4 worm cellular contexts compared by ENCODE assay signal in genomic region chrII:13461604-13462375, ce11.
TF ChIP-seq lines count a peak whose summit lies in the region.

No protein-coding gene starts in this region.

TF ChIP-seq in whole organism, L2 larva, 48 proteins besides CTCF, POLR2A, EP300 and RAD21 (continues in another document):
- TF ChIP-seq sma-3 (GFP tag; optimal IDR thresholded peaks at IDR 0.05; lab: Kevin White, UChicago) = peak; percentile 85
- TF ChIP-seq ceh-82 (tag; optimal IDR thresholded peaks at IDR 0.05; lab: Kevin White, UChicago) = no peak
- no peak for TF ChIP-seq nhr-11 (tag; optimal IDR thresholded peaks at IDR 0.05; lab: Kevin White, UChicago)
- peak; percentile 68 for TF ChIP-seq sem-4 (tag; optimal IDR thresholded peaks at IDR 0.05; lab: Kevin White, UChicago)
- peak; percentile 77 for TF ChIP-seq fos-1 (tag; optimal IDR thresholded peaks at IDR 0.05; lab: Kevin White, UChicago)
- TF ChIP-seq gmeb-1 (tag; optimal IDR thresholded peaks at IDR 0.05; lab: Kevin White, UChicago) = peak; percentile 62
- TF ChIP-seq zag-1 (tag; optimal IDR thresholded peaks at IDR 0.05; lab: Kevin White, UChicago) = no peak
- peak; percentile 98 for TF ChIP-seq sma-9 (GFP tag; optimal IDR thresholded peaks at IDR 0.05; lab: Kevin White, UChicago)
- no peak for TF ChIP-seq sma-9 (tag; optimal IDR thresholded peaks at IDR 0.05; lab: Kevin White, UChicago)
- no peak for TF ChIP-seq nhr-237 (tag; optimal IDR thresholded peaks at IDR 0.05; lab: Kevin White, UChicago)
- peak; percentile 71 for TF ChIP-seq nhr-6 (tag; optimal IDR thresholded peaks at IDR 0.05; lab: Kevin White, UChicago)
- TF ChIP-seq ZK546.5 (tag; optimal IDR thresholded peaks at IDR 0.05; lab: Kevin White, UChicago) = no peak
- TF ChIP-seq nhr-21 (tag; optimal IDR thresholded peaks at IDR 0.05; lab: Kevin White, UChicago) = peak; percentile 97
- no peak for TF ChIP-seq unc-62 (GFP tag; optimal IDR thresholded peaks at IDR 0.05; lab: Kevin White, UChicago)
- peak; percentile 53 for TF ChIP-seq C34F6.9 (tag; optimal IDR thresholded peaks at IDR 0.05; lab: Kevin White, UChicago)
- TF ChIP-seq blmp-1 (tag; optimal IDR thresholded peaks at IDR 0.05; lab: Kevin White, UChicago; ENCODE audit: insufficient read depth) = peak; percentile 71
- peak; percentile 17 for TF ChIP-seq skn-1 (tag; optimal IDR thresholded peaks at IDR 0.05; lab: Kevin White, UChicago)
- no peak for TF ChIP-seq ceh-16 (tag; optimal IDR thresholded peaks at IDR 0.05; lab: Kevin White, UChicago)
- peak; percentile 35 for TF ChIP-seq nhr-10 (tag; optimal IDR thresholded peaks at IDR 0.05; lab: Kevin White, UChicago)
- no peak for TF ChIP-seq ztf-11 (tag; optimal IDR thresholded peaks at IDR 0.05; lab: Kevin White, UChicago)
- TF ChIP-seq alr-1 (tag; optimal IDR thresholded peaks at IDR 0.05; lab: Kevin White, UChicago) = no peak
- TF ChIP-seq F13H6.1 (tag; optimal IDR thresholded peaks at IDR 0.05; lab: Kevin White, UChicago) = peak; percentile 92
- no peak for TF ChIP-seq nhr-77 (tag; optimal IDR thresholded peaks at IDR 0.05; lab: Kevin White, UChicago)
- TF ChIP-seq nhr-12 (tag; optimal IDR thresholded peaks at IDR 0.05; lab: Kevin White, UChicago) = no peak

TF ChIP-seq in whole organism, L4 larva, 104 proteins besides CTCF, POLR2A, EP300 and RAD21 (continues in another document):
- peak; percentile 94 for TF ChIP-seq hlh-30 (tag; optimal IDR thresholded peaks at IDR 0.05; lab: Kevin White, UChicago; ENCODE audit: insufficient read depth)
- TF ChIP-seq dpl-1 (GFP tag; optimal IDR thresholded peaks at IDR 0.05; lab: Kevin White, UChicago) = peak; percentile 25
- peak; percentile 62; the same call in 1 of the 2 replicates for TF ChIP-seq snpc-1.2 (GFP tag; IDR thresholded peaks at IDR 0.05; lab: Robert Waterston, UW)
- peak; percentile 21 for TF ChIP-seq spr-3 (GFP tag; optimal IDR thresholded peaks at IDR 0.05; lab: Kevin White, UChicago)
- TF ChIP-seq nhr-11 (tag; optimal IDR thresholded peaks at IDR 0.05; lab: Kevin White, UChicago) = peak; percentile 79
- peak; percentile 40; the same call in 1 of the 2 replicates for TF ChIP-seq zip-11 (GFP tag; IDR thresholded peaks at IDR 0.05; lab: Robert Waterston, UW)
- TF ChIP-seq ama-1 (optimal IDR thresholded peaks at IDR 0.05; lab: Kevin White, UChicago) = peak; percentile 98
- TF ChIP-seq nhr-42 (GFP tag; IDR thresholded peaks at IDR 0.05; lab: Robert Waterston, UW) = peak; percentile 42; the same call in 1 of the 2 replicates
- peak; percentile 83 for TF ChIP-seq nhr-25 (tag; optimal IDR thresholded peaks at IDR 0.05; lab: Kevin White, UChicago; ENCODE audit: borderline replicate concordance, insufficient read depth)
- TF ChIP-seq lin-38 (GFP tag; IDR thresholded peaks at IDR 0.05; lab: Robert Waterston, UW) = peak; percentile 51
- TF ChIP-seq tra-1 (GFP tag; IDR thresholded peaks at IDR 0.05; lab: Robert Waterston, UW) = peak; percentile 83
- no peak for TF ChIP-seq ZK546.5 (tag; optimal IDR thresholded peaks at IDR 0.05; lab: Kevin White, UChicago)
- peak; percentile 99 for TF ChIP-seq aha-1 (tag; lab: Kevin White, UChicago)
- TF ChIP-seq unc-62 (GFP tag; optimal IDR thresholded peaks at IDR 0.05 in 1 of 2; lab: Kevin White, UChicago) = peak in 1 of 2 experiments; percentile 98
- TF ChIP-seq unc-62 (tag; optimal IDR thresholded peaks at IDR 0.05; lab: Kevin White, UChicago) = no peak
- 0 out of 2 replicates have a peak, but pooled peaks have one; percentile 31 for TF ChIP-seq zfp-3 (GFP tag; conservative IDR thresholded peaks at IDR 0.05; lab: Robert Waterston, UW)
- TF ChIP-seq pqm-1 (tag; optimal IDR thresholded peaks at IDR 0.05; lab: Kevin White, UChicago) = peak; percentile 48
- peak; percentile 54 to 84 for TF ChIP-seq mdl-1 (tag; optimal IDR thresholded peaks at IDR 0.05; lab: Kevin White, UChicago)
- TF ChIP-seq Y48G9A.11 (GFP tag; IDR thresholded peaks at IDR 0.05; lab: Robert Waterston, UW) = no peak
- TF ChIP-seq mdt-29 (GFP tag; IDR thresholded peaks at IDR 0.05; lab: Robert Waterston, UW) = 0 out of 2 replicates have a peak, but pooled peaks have one; percentile 40
- no peak for TF ChIP-seq Y5F2A.4 (GFP tag; optimal IDR thresholded peaks at IDR 0.05; lab: Kevin White, UChicago)
- peak; percentile 68 for TF ChIP-seq nhr-77 (tag; optimal IDR thresholded peaks at IDR 0.05; lab: Kevin White, UChicago)

TF ChIP-seq in whole organism, late embryonic, 69 proteins besides CTCF, POLR2A, EP300 and RAD21:
- TF ChIP-seq unc-3 (GFP tag; conservative IDR thresholded peaks at IDR 0.05; lab: Robert Waterston, UW) (no peak), unc-3 (tag; optimal IDR thresholded peaks at IDR 0.05; lab: Kevin White, UChicago) (no peak), tbx-2 (tag; optimal IDR thresholded peaks at IDR 0.05; lab: Kevin White, UChicago) (peak; percentile 66), ceh-18 (tag; optimal IDR thresholded peaks at IDR 0.05; lab: Kevin White, UChicago) (peak; percentile 87), K09A11.1 (tag; optimal IDR thresholded peaks at IDR 0.05; lab: Kevin White, UChicago; ENCODE audit: insufficient read depth) (no peak), sox-4 (tag; optimal IDR thresholded peaks at IDR 0.05; lab: Kevin White, UChicago) (no peak), fax-1 (tag; optimal IDR thresholded peaks at IDR 0.05; lab: Kevin White, UChicago) (no peak), ama-1 (optimal IDR thresholded peaks at IDR 0.05; lab: Kevin White, UChicago) (peak; percentile 81), rnt-1 (tag; optimal IDR thresholded peaks at IDR 0.05; lab: Kevin White, UChicago) (peak; percentile 75), pat-9 (tag; optimal IDR thresholded peaks at IDR 0.05; lab: Kevin White, UChicago) (peak; percentile 1), elt-2 (tag; optimal IDR thresholded peaks at IDR 0.05; lab: Kevin White, UChicago) (peak; percentile 77), nhr-11 (tag; optimal IDR thresholded peaks at IDR 0.05; lab: Kevin White, UChicago) (no peak), unc-55 (GFP tag; optimal IDR thresholded peaks at IDR 0.05; lab: Kevin White, UChicago) (peak; percentile 97), pqm-1 (tag; optimal IDR thresholded peaks at IDR 0.05; lab: Kevin White, UChicago) (peak; percentile 37), ceh-34 (tag; optimal IDR thresholded peaks at IDR 0.05; lab: Kevin White, UChicago) (peak; percentile 5), syd-9 (tag; optimal IDR thresholded peaks at IDR 0.05; lab: Kevin White, UChicago) (no peak), hlh-30 (tag; optimal IDR thresholded peaks at IDR 0.05; lab: Kevin White, UChicago; ENCODE audit: insufficient read depth) (peak; percentile 53), ztf-16 (tag; optimal IDR thresholded peaks at IDR 0.05; lab: Kevin White, UChicago) (peak; percentile 29), F13H6.1 (tag; optimal IDR thresholded peaks at IDR 0.05; lab: Kevin White, UChicago) (peak; percentile 4), nfya-1 (tag; optimal IDR thresholded peaks at IDR 0.05; lab: Kevin White, UChicago) (peak; percentile 61)

TF ChIP-seq in whole organism, mixed stage, embryonic, 35 proteins besides CTCF, POLR2A, EP300 and RAD21:
- TF ChIP-seq lin-13 (tag; optimal IDR thresholded peaks at IDR 0.05; lab: Kevin White, UChicago) = no peak
- TF ChIP-seq hlh-1 (tag; optimal IDR thresholded peaks at IDR 0.05; lab: Kevin White, UChicago) = peak; percentile 85
- TF ChIP-seq cnd-1 (tag; optimal IDR thresholded peaks at IDR 0.05; lab: Kevin White, UChicago) = peak; percentile 15
- peak; percentile 20 for TF ChIP-seq drap-1 (GFP tag; optimal IDR thresholded peaks at IDR 0.05; lab: Kevin White, UChicago)
- TF ChIP-seq elt-3 (tag; optimal IDR thresholded peaks at IDR 0.05; lab: Kevin White, UChicago) = peak; percentile 80
- no peak for TF ChIP-seq ceh-39 (tag; optimal IDR thresholded peaks at IDR 0.05; lab: Kevin White, UChicago)
- no peak for TF ChIP-seq flh-1 (GFP tag; optimal IDR thresholded peaks at IDR 0.05; lab: Kevin White, UChicago)
- peak; percentile 97 for TF ChIP-seq unc-62 (GFP tag; optimal IDR thresholded peaks at IDR 0.05; lab: Kevin White, UChicago)
- no peak for TF ChIP-seq ztf-11 (tag; optimal IDR thresholded peaks at IDR 0.05; lab: Kevin White, UChicago)
- TF ChIP-seq elt-1 (tag; optimal IDR thresholded peaks at IDR 0.05; lab: Kevin White, UChicago; ENCODE audit: borderline replicate concordance, insufficient read depth) = peak; percentile 79
- TF ChIP-seq mab-5 (tag; optimal IDR thresholded peaks at IDR 0.05; lab: Kevin White, UChicago) = no peak
- peak; percentile 89 for TF ChIP-seq unc-120 (tag; optimal IDR thresholded peaks at IDR 0.05; lab: Kevin White, UChicago; ENCODE audit: poor library complexity, severe bottlenecking)
- peak; percentile 61 for TF ChIP-seq ham-2 (GFP tag; optimal IDR thresholded peaks at IDR 0.05; lab: Kevin White, UChicago)
- TF ChIP-seq nhr-237 (tag; optimal IDR thresholded peaks at IDR 0.05; lab: Kevin White, UChicago) = peak; percentile 12
